Worm (Caenorhabditis elegans): ENCODE data around the gene ucr-1.

DNA sequence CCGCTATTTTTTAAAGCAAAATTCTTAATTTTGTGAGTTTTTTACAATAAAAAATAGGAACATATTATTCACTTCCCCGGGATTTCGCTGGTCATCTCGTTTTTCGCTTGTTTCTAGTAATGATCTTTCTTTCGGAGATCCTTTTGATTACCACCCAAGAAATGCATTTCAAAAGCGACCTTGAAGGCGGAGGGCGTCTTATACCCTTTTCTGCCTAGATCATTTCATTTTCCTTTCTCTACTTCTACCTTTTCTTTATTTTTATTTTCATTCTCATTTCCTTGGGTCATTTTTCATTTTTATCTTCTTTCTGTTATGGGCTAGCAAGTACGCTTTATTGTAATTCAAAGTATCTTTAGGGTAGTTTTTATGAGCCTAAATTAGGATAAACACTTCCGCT, 28.3 kb downstream of the ucr-1 start:
- TF ChIP-seq ceh-91 (GFP tag; IDR thresholded peaks at IDR 0.05) (no peak), F49E8.2 (tag; optimal IDR thresholded peaks at IDR 0.05; ENCODE audit: insufficient read depth) (no peak), madf-6 (GFP tag; IDR thresholded peaks at IDR 0.05) (no peak), ama-1 (optimal IDR thresholded peaks at IDR 0.05) (no peak), ama-1 (GFP tag; optimal IDR thresholded peaks at IDR 0.05) (no peak), snpc-4 (GFP tag; optimal IDR thresholded peaks at IDR 0.05) (no peak), snpc-4 (tag; optimal IDR thresholded peaks at IDR 0.05) (no peak), hsf-1 (GFP tag; IDR thresholded peaks at IDR 0.05) (no peak)
